Fruit fly (Drosophila melanogaster): ENCODE measurements around the gene CG43117.

CG43117 gene

dm6 chr3R:26481231-26481630 lies 26.6 kb downstream of the CG43117 start:
- TF ChIP-seq CG17801 (GFP tag; optimal IDR thresholded peaks at IDR 0.05; ENCODE audit: partially characterized antibody): no peak

- no peak for TF ChIP-seq CG17801 (GFP tag; optimal IDR thresholded peaks at IDR 0.05; ENCODE audit: partially characterized antibody)
These were observed 29.1 kb downstream of the CG43117 start for dm6 chr3R:26483657-26484056.

dm6 chr3R:26484511-26484910 lies 29.9 kb downstream of the CG43117 start:
- TF ChIP-seq CG17801 (GFP tag; optimal IDR thresholded peaks at IDR 0.05; ENCODE audit: partially characterized antibody): no peak

dm6 chr3R:26485240-26485865 lies 30.8 kb downstream of the CG43117 start:
- TF ChIP-seq CG17801 (GFP tag; optimal IDR thresholded peaks at IDR 0.05; ENCODE audit: partially characterized antibody): no peak

- no peak for TF ChIP-seq CG17801 (GFP tag; optimal IDR thresholded peaks at IDR 0.05; ENCODE audit: partially characterized antibody)
These were observed 34.9 kb downstream of the CG43117 start for dm6 chr3R:26489456-26489855.

- no peak for TF ChIP-seq CG17801 (GFP tag; optimal IDR thresholded peaks at IDR 0.05; ENCODE audit: partially characterized antibody)
These were observed 39.7 kb downstream of the CG43117 start for dm6 chr3R:26494247-26494646.

- no peak for TF ChIP-seq CG17801 (GFP tag; optimal IDR thresholded peaks at IDR 0.05; ENCODE audit: partially characterized antibody)
These were observed 41.8 kb downstream of the CG43117 start for dm6 chr3R:26496356-26496755.

- no peak for TF ChIP-seq CG17801 (GFP tag; optimal IDR thresholded peaks at IDR 0.05; ENCODE audit: partially characterized antibody)
These were observed 44.5 kb downstream of the CG43117 start for dm6 chr3R:26499136-26499535.

- no peak for TF ChIP-seq CG17801 (GFP tag; optimal IDR thresholded peaks at IDR 0.05; ENCODE audit: partially characterized antibody)
These were observed 45.8 kb downstream of the CG43117 start for dm6 chr3R:26500355-26500754.

dm6 chr3R:26502072-26502471 lies 47.5 kb downstream of the CG43117 start:
- no peak for TF ChIP-seq CG17801 (GFP tag; optimal IDR thresholded peaks at IDR 0.05; ENCODE audit: partially characterized antibody)

- TF ChIP-seq CG17801 (GFP tag; optimal IDR thresholded peaks at IDR 0.05; ENCODE audit: partially characterized antibody): no peak
These were observed 48.3 kb downstream of the CG43117 start for dm6 chr3R:26502907-26503306.

- TF ChIP-seq CG17801 (GFP tag; optimal IDR thresholded peaks at IDR 0.05; ENCODE audit: partially characterized antibody): no peak
These were observed 48.7 kb downstream of the CG43117 start for dm6 chr3R:26503317-26503716.
